Worm (Caenorhabditis elegans) whole organism, L2 larva: Measurements from ENCODE around the gene F54D5.24.

Experiments used
- egl-27 ChIP-seq: sonication (generic microtip); optimal IDR thresholded peaks from 3 replicates; lab custom pipeline; 2017; ENCODE audit warnings: missing biosample characterization, missing genetic modification reagents, missing genetic modification characterization
- nhr-25 ChIP-seq: fragments of 150-350 bp; sonication (generic microtip); optimal IDR thresholded peaks from 3 replicates; lab custom pipeline; 2014; ENCODE audit warnings: missing biosample characterization, missing genetic modification characterization
- zag-1 ChIP-seq: fragments of 150-350 bp; optimal IDR thresholded peaks from 2 replicates; lab custom pipeline; 2014; ENCODE audit warnings: missing biosample characterization, missing genetic modification characterization

ce11 chrII:11564127-11564526, 8.4 kb downstream of the F54D5.24 start, which contains the start of gene F54D5.15:
- TF ChIP-seq zag-1 (tag; lab: Kevin White, UChicago): no peak
- no peak for TF ChIP-seq nhr-25 (tag; lab: Kevin White, UChicago)
- TF ChIP-seq egl-27: no peak
